Worm (Caenorhabditis elegans): ENCODE results near the gene ins-3.

ins-3 gene

ce11 chrII:6026646-6027045 is 36.1 kb upstream of the ins-3 start:
- TF ChIP-seq lin-40 (tag; optimal IDR thresholded peaks at IDR 0.05) = peak; percentile 22
- peak; percentile 94 for TF ChIP-seq nhr-80 (tag; optimal IDR thresholded peaks at IDR 0.05)
- no peak for TF ChIP-seq zfh-2 (GFP tag; conservative IDR thresholded peaks at IDR 0.05)
- TF ChIP-seq pbrm-1 (GFP tag; IDR thresholded peaks at IDR 0.05) = no peak
- TF ChIP-seq K12H6.12 (tag; optimal IDR thresholded peaks at IDR 0.05) = no peak
- TF ChIP-seq atf-7 (tag; optimal IDR thresholded peaks at IDR 0.05) = peak; percentile 33
- peak; percentile 17 for TF ChIP-seq ztf-22 (GFP tag; optimal IDR thresholded peaks at IDR 0.05)
- TF ChIP-seq ets-4 (GFP tag; optimal IDR thresholded peaks at IDR 0.05) = peak; percentile 91
- TF ChIP-seq B0035.1 (tag; optimal IDR thresholded peaks at IDR 0.05) = no peak

- TF ChIP-seq B0035.1 (tag; optimal IDR thresholded peaks at IDR 0.05) (no peak), cebp-2 (GFP tag; IDR thresholded peaks at IDR 0.05) (no peak), nhr-80 (tag; optimal IDR thresholded peaks at IDR 0.05) (peak; percentile 40), attf-3 (GFP tag; conservative IDR thresholded peaks at IDR 0.05) (no peak), C06A6.2 (GFP tag; conservative IDR thresholded peaks at IDR 0.05) (no peak), hmg-1.2 (GFP tag; IDR thresholded peaks at IDR 0.05) (no peak), unc-130 (GFP tag; optimal IDR thresholded peaks at IDR 0.05) (no peak), F52B5.7 (tag; optimal IDR thresholded peaks at IDR 0.05) (no peak)
These were observed 35.1 kb upstream of the ins-3 start for ce11 chrII:6025647-6026046.

ce11 chrII:6024879-6025278 is 34.3 kb upstream of the ins-3 start, which contains the start of gene R12C12.9:
TSS of gene R12C12.9 (minus strand) at chrII:6024979.
- TF ChIP-seq nhr-27 (tag; optimal IDR thresholded peaks at IDR 0.05) (no peak), F57A8.1 (GFP tag; optimal IDR thresholded peaks at IDR 0.05) (no peak), Y53F4B.3 (GFP tag; IDR thresholded peaks at IDR 0.05) (no peak), attf-3 (GFP tag; conservative IDR thresholded peaks at IDR 0.05) (no peak), tbp1 (GFP tag; optimal IDR thresholded peaks at IDR 0.05) (no peak), unc-130 (GFP tag; optimal IDR thresholded peaks at IDR 0.05) (no peak), F57C9.4 (tag; optimal IDR thresholded peaks at IDR 0.05) (no peak), snpc-3.4 (tag; optimal IDR thresholded peaks at IDR 0.05) (no peak), ekl-4 (GFP tag; IDR thresholded peaks at IDR 0.05) (no peak), athp-1 (tag; optimal IDR thresholded peaks at IDR 0.05) (no peak), unc-62 (GFP tag; optimal IDR thresholded peaks at IDR 0.05) (no peak), lin-26 (GFP tag; IDR thresholded peaks at IDR 0.05) (no peak), lin-40 (tag; optimal IDR thresholded peaks at IDR 0.05) (no peak), pha-4 (tag; optimal IDR thresholded peaks at IDR 0.05) (no peak), T07F8.4 (tag; optimal IDR thresholded peaks at IDR 0.05) (no peak)

- peak; percentile 16; the same call in 1 of the 2 replicates for TF ChIP-seq mcd-1 (GFP tag; IDR thresholded peaks at IDR 0.05)
- TF ChIP-seq egrh-3 (GFP tag; IDR thresholded peaks at IDR 0.05) = peak; percentile 98
- TF ChIP-seq ama-1 (optimal IDR thresholded peaks at IDR 0.05) = no peak
- no peak for TF ChIP-seq ama-1 (GFP tag; optimal IDR thresholded peaks at IDR 0.05)
- no peak for TF ChIP-seq sea-2 (GFP tag; IDR thresholded peaks at IDR 0.05)
- TF ChIP-seq zfh-2 (GFP tag; conservative IDR thresholded peaks at IDR 0.05) = peak; percentile 83
These were observed 32.0 kb upstream of the ins-3 start for ce11 chrII:6022596-6022995.

- no peak for TF ChIP-seq snpc-3.4 (tag; optimal IDR thresholded peaks at IDR 0.05)
- TF ChIP-seq F23B12.7 (tag; optimal IDR thresholded peaks at IDR 0.05; ENCODE audit: insufficient read depth) = no peak
- TF ChIP-seq ceh-27 (GFP tag; optimal IDR thresholded peaks at IDR 0.05) = no peak
- TF ChIP-seq atf-7 (tag; optimal IDR thresholded peaks at IDR 0.05) = no peak
- TF ChIP-seq efl-1 (GFP tag; optimal IDR thresholded peaks at IDR 0.05) = no peak
These were observed 29.8 kb upstream of the ins-3 start, which contains the start of gene ZK84.1 for ce11 chrII:6020353-6020752. TSS of gene ZK84.1 (plus strand) at chrII:6020653.
